Fruit fly (Drosophila melanogaster) whole organism, embryonic: ENCODE measurements around the gene sisA.

Source experiments
- BEAF-32 ChIP-seq: fragments of 200-800 bp; sonication (Bioruptor generic); optimal IDR thresholded peaks from 3 replicates; lab custom pipeline; 2017; ENCODE audit warnings: missing biosample characterization, missing genetic modification characterization, mild to moderate bottlenecking, moderate library complexity, missing genetic modification reagents
- CG10267 ChIP-seq: fragments of 200-800 bp; sonication (Bioruptor generic); optimal IDR thresholded peaks from 2 replicates; lab custom pipeline; 2018; ENCODE audit warnings: missing biosample characterization, mild to moderate bottlenecking, missing genetic modification characterization, moderate library complexity
- CG11456 ChIP-seq: fragments of 200-800 bp; sonication (Bioruptor generic); IDR thresholded peaks from 3 replicates; pipeline ENCODE4 v1.3.6; 2022; ENCODE audit warnings: missing biosample characterization, missing genetic modification characterization
- CG11696 ChIP-seq: fragments of 200-800 bp; sonication (Bioruptor generic); IDR thresholded peaks from 2 replicates; pipeline ENCODE4 v1.3.6; 2022; ENCODE audit warnings: missing biosample characterization, missing genetic modification characterization
- CG14441 ChIP-seq: fragments of 200-800 bp; sonication (Bioruptor generic); IDR thresholded peaks from 2 replicates; pipeline ENCODE4 v1.3.6; 2022; ENCODE audit warnings: missing biosample characterization, missing genetic modification characterization
- CG15073 ChIP-seq: fragments of 200-800 bp; sonication (Bioruptor generic); optimal IDR thresholded peaks from 2 replicates; lab custom pipeline; 2016; ENCODE audit warnings: missing biosample characterization, missing genetic modification characterization
- CG17829 ChIP-seq: fragments of 200-800 bp; optimal IDR thresholded peaks from 2 replicates; lab custom pipeline; 2019; ENCODE audit warnings: missing biosample characterization, mild to moderate bottlenecking, missing genetic modification characterization, moderate library complexity
- CG18599 ChIP-seq: fragments of 200-800 bp; sonication (Bioruptor generic); optimal IDR thresholded peaks from 3 replicates; lab custom pipeline; 2017; ENCODE audit warnings: missing biosample characterization, missing genetic modification characterization, mild to moderate bottlenecking, moderate library complexity, missing genetic modification reagents
- CG2129 ChIP-seq: fragments of 200-800 bp; sonication (Bioruptor generic); IDR thresholded peaks from 2 replicates; pipeline ENCODE4 v1.3.6; 2022; ENCODE audit warnings: missing biosample characterization, missing genetic modification characterization; ENCODE audit not compliant: partially characterized antibody
- CG30020 ChIP-seq: fragments of 200-800 bp; optimal IDR thresholded peaks from 2 replicates; lab custom pipeline; 2019; ENCODE audit warnings: missing biosample characterization, mild to moderate bottlenecking, missing genetic modification characterization, moderate library complexity
- CG32532 ChIP-seq: fragments of 200-800 bp; sonication (Bioruptor generic); IDR thresholded peaks from 2 replicates; pipeline ENCODE4 v1.3.6; 2022; ENCODE audit warnings: missing biosample characterization, missing genetic modification characterization
- CG4282 ChIP-seq: fragments of 200-800 bp; sonication (Bioruptor generic); optimal IDR thresholded peaks from 2 replicates; lab custom pipeline; 2016; ENCODE audit warnings: missing biosample characterization, missing genetic modification characterization
- CG7839 ChIP-seq: fragments of 200-800 bp; sonication (Bioruptor generic); optimal IDR thresholded peaks from 3 replicates; lab custom pipeline; 2018; ENCODE audit warnings: missing biosample characterization, mild to moderate bottlenecking, missing genetic modification characterization, moderate library complexity
- CG8290 ChIP-seq, 3 experiments: fragments of 200-800 bp; sonication (Bioruptor generic); optimal IDR thresholded peaks; 2 replicates each; lab custom pipeline; 2016 to 2019; ENCODE audit warnings: missing biosample characterization in 3 of 3, missing genetic modification characterization in 3 of 3, mild to moderate bottlenecking in 2 of 3, moderate library complexity in 1 of 3
- CG8944 ChIP-seq: fragments of 200-800 bp; sonication (Bioruptor generic); optimal IDR thresholded peaks from 3 replicates; lab custom pipeline; 2016; ENCODE audit warnings: missing biosample characterization, missing genetic modification characterization
- CG9437 ChIP-seq: fragments of 200-800 bp; sonication (Bioruptor generic); optimal IDR thresholded peaks from 2 replicates; lab custom pipeline; 2018; ENCODE audit warnings: missing biosample characterization, mild to moderate bottlenecking, missing genetic modification characterization
- CoRest ChIP-seq: fragments of 200-800 bp; sonication (Bioruptor generic); optimal IDR thresholded peaks from 3 replicates; lab custom pipeline; 2018; ENCODE audit warnings: missing biosample characterization, mild to moderate bottlenecking, missing genetic modification characterization, moderate library complexity
- Dad ChIP-seq: fragments of 200-800 bp; sonication (Bioruptor generic); optimal IDR thresholded peaks from 3 replicates; lab custom pipeline; 2016; ENCODE audit warnings: missing biosample characterization, missing genetic modification characterization
- Deaf1 ChIP-seq: fragments of 200-800 bp; optimal IDR thresholded peaks from 3 replicates; lab custom pipeline; 2019; ENCODE audit warnings: missing biosample characterization, mild to moderate bottlenecking, missing genetic modification characterization, moderate library complexity
- Hmr ChIP-seq: fragments of 200-800 bp; sonication (Bioruptor generic); optimal IDR thresholded peaks from 3 replicates; lab custom pipeline; 2017; ENCODE audit warnings: mild to moderate bottlenecking, missing biosample characterization, missing genetic modification reagents, missing genetic modification characterization
- MTF-1 ChIP-seq: fragments of 200-800 bp; sonication (Bioruptor generic); optimal IDR thresholded peaks from 2 replicates; lab custom pipeline; 2018; ENCODE audit warnings: missing biosample characterization, mild to moderate bottlenecking, missing genetic modification characterization, borderline replicate concordance
- Nf-YA ChIP-seq: fragments of 200-800 bp; sonication (Bioruptor generic); IDR thresholded peaks from 2 replicates; pipeline ENCODE4 v1.3.6; 2022; ENCODE audit warnings: missing biosample characterization, missing genetic modification characterization
- Rfx ChIP-seq: fragments of 200-800 bp; sonication (Bioruptor generic); IDR thresholded peaks from 2 replicates; pipeline ENCODE4 v1.3.6; 2022; ENCODE audit warnings: missing biosample characterization, missing genetic modification characterization
- Sox100B ChIP-seq: fragments of 200-800 bp; sonication (Bioruptor generic); optimal IDR thresholded peaks from 3 replicates; lab custom pipeline; 2018; ENCODE audit warnings: missing biosample characterization, mild to moderate bottlenecking, missing genetic modification characterization
- Stat92E ChIP-seq, 3 experiments: fragments of >200 bp in 2 of 3; fragments of 200-800 bp in 1 of 3; sonication (Bioruptor generic) in 1 of 3; optimal IDR thresholded peaks; 2 replicates each; lab custom pipeline; 2017 to 2019; ENCODE audit warnings: missing biosample characterization in 3 of 3, missing genetic modification characterization in 3 of 3, mild to moderate bottlenecking in 1 of 3, moderate library complexity in 1 of 3
- Trl ChIP-seq, 3 experiments: fragments of >200 bp in 2 of 3; fragments of 200-800 bp in 1 of 3; sonication (Bioruptor generic) in 1 of 3; optimal IDR thresholded peaks; 2 replicates in 1 of 3; 3 replicates in 2 of 3; lab custom pipeline; 2016 to 2017; ENCODE audit warnings: missing biosample characterization in 1 of 3, missing genetic modification characterization in 1 of 3
- abd-A ChIP-seq: fragments of 200-800 bp; sonication (Bioruptor generic); optimal IDR thresholded peaks from 3 replicates; lab custom pipeline; 2019; ENCODE audit warnings: missing biosample characterization, mild to moderate bottlenecking, missing genetic modification characterization, moderate library complexity
- bab2 ChIP-seq: fragments of 200-800 bp; sonication (Bioruptor generic); optimal IDR thresholded peaks from 2 replicates; lab custom pipeline; 2016; ENCODE audit warnings: missing biosample characterization, missing genetic modification characterization
- br ChIP-seq: fragments of >200 bp; optimal IDR thresholded peaks from 2 replicates; lab custom pipeline; 2017
- chinmo ChIP-seq: fragments of 200-800 bp; sonication (Bioruptor generic); IDR thresholded peaks from 4 replicates; pipeline ENCODE4 v1.3.6; 2022; ENCODE audit warnings: missing biosample characterization, missing genetic modification characterization; ENCODE audit not compliant: partially characterized antibody
- disco-r ChIP-seq: fragments of 200-800 bp; sonication (Bioruptor generic); optimal IDR thresholded peaks from 2 replicates; lab custom pipeline; 2016; ENCODE audit warnings: missing biosample characterization, missing genetic modification characterization
- dm ChIP-seq: fragments of 200-800 bp; sonication (Bioruptor generic); optimal IDR thresholded peaks from 3 replicates; lab custom pipeline; 2016; ENCODE audit warnings: missing biosample characterization, missing genetic modification characterization
- eve ChIP-seq, 2 experiments: fragments of >200 bp; optimal IDR thresholded peaks; 2 replicates each; lab custom pipeline; 2017; ENCODE audit warnings: missing biosample characterization in 2 of 2, missing genetic modification characterization in 2 of 2
- ftz-f1 ChIP-seq: fragments of 200-800 bp; sonication (Bioruptor generic); optimal IDR thresholded peaks from 2 replicates; lab custom pipeline; 2016; ENCODE audit warnings: missing biosample characterization, missing genetic modification characterization
- gce ChIP-seq: fragments of 200-800 bp; sonication (Bioruptor generic); IDR thresholded peaks from 3 replicates; pipeline ENCODE4 v1.3.6; 2022; ENCODE audit warnings: missing biosample characterization, missing genetic modification characterization
- hkb ChIP-seq, 2 experiments: fragments of 200-800 bp in 1 of 2; fragments of >200 bp in 1 of 2; sonication (Bioruptor generic) in 1 of 2; IDR thresholded peaks in 1 of 2; optimal IDR thresholded peaks in 1 of 2; 2 replicates each; pipeline versions ENCODE4 v1.3.6 to Lab custom; 2017 to 2022; ENCODE audit warnings: missing biosample characterization in 1 of 2, missing genetic modification characterization in 1 of 2
- inv ChIP-seq: fragments of 200-800 bp; sonication (Bioruptor generic); IDR thresholded peaks from 2 replicates; pipeline ENCODE4 v1.3.6; 2022; ENCODE audit warnings: missing biosample characterization, missing genetic modification characterization; ENCODE audit not compliant: partially characterized antibody
- lab ChIP-seq: fragments of 200-800 bp; sonication (Bioruptor generic); optimal IDR thresholded peaks from 3 replicates; lab custom pipeline; 2017; ENCODE audit warnings: missing biosample characterization, missing genetic modification characterization, mild to moderate bottlenecking, moderate library complexity, missing genetic modification reagents
- nom ChIP-seq: fragments of 200-800 bp; sonication (Bioruptor generic); optimal IDR thresholded peaks from 2 replicates; lab custom pipeline; 2017; ENCODE audit warnings: missing biosample characterization, missing genetic modification characterization, mild to moderate bottlenecking, moderate library complexity, missing genetic modification reagents
- org-1 ChIP-seq: fragments of 200-800 bp; sonication (Bioruptor generic); optimal IDR thresholded peaks from 2 replicates; lab custom pipeline; 2017; ENCODE audit warnings: missing biosample characterization, missing genetic modification characterization
- p53 ChIP-seq: fragments of 200-800 bp; sonication (Bioruptor generic); optimal IDR thresholded peaks from 2 replicates; lab custom pipeline; 2016; ENCODE audit warnings: missing biosample characterization, missing genetic modification characterization
- ro ChIP-seq: fragments of 200-800 bp; sonication (Bioruptor generic); IDR thresholded peaks from 2 replicates; pipeline ENCODE4 v1.3.6; 2022; ENCODE audit warnings: missing biosample characterization, missing genetic modification characterization
- schlank ChIP-seq: fragments of 200-800 bp; sonication (Bioruptor generic); optimal IDR thresholded peaks from 2 replicates; lab custom pipeline; 2018; ENCODE audit warnings: missing biosample characterization, mild to moderate bottlenecking, missing genetic modification characterization
- trh ChIP-seq: fragments of 200-800 bp; sonication (Bioruptor generic); optimal IDR thresholded peaks from 2 replicates; lab custom pipeline; 2016; ENCODE audit warnings: missing biosample characterization, missing genetic modification characterization
- vvl ChIP-seq: fragments of 200-800 bp; sonication (Bioruptor generic); IDR thresholded peaks from 2 replicates; pipeline ENCODE4 v1.3.6; 2022; ENCODE audit warnings: missing biosample characterization, missing genetic modification characterization
- yki ChIP-seq: fragments of >200 bp; optimal IDR thresholded peaks from 3 replicates; lab custom pipeline; 2018
- zen2 ChIP-seq: fragments of 200-800 bp; sonication (Bioruptor generic); IDR thresholded peaks from 3 replicates; pipeline ENCODE4 v1.3.6; 2022; ENCODE audit warnings: missing biosample characterization, missing genetic modification characterization; ENCODE audit not compliant: partially characterized antibody

Gene sisA

dm6 chrX:11338973-11339867 is 17.1 kb upstream of the sisA start (continued):
- TF ChIP-seq dm (no peak), Stat92E (GFP tag; optimal IDR thresholded peaks at IDR 0.05; lab: Kevin White, UChicago) (peak in 1 of 3 experiments; percentile 12), CG17829 (tag; lab: Kevin White, UChicago) (peak; percentile 50), ro (GFP tag; lab: Robert Waterston, UW) (no peak), CG11696 (no peak), Deaf1 (tag; lab: Kevin White, UChicago) (no peak), nom (no peak), CG8290 (GFP tag; optimal IDR thresholded peaks at IDR 0.05; lab: Kevin White, UChicago) (peak; percentile 22), CG8290 (tag; optimal IDR thresholded peaks at IDR 0.05; lab: Kevin White, UChicago) (peak in 1 of 2 experiments; percentile 79), Sox100B (GFP tag; lab: Kevin White, UChicago) (no peak), Hmr (GFP tag; lab: Kevin White, UChicago) (peak; percentile 55), CG14441 (GFP tag; lab: Robert Waterston, UW) (no peak), CG2129 (GFP tag; lab: Robert Waterston, UW) (peak; percentile 61), p53 (GFP tag; lab: Kevin White, UChicago) (no peak), CG7839 (peak; percentile 23), CG32532 (GFP tag; lab: Robert Waterston, UW) (peak; percentile 53), disco-r (GFP tag; lab: Kevin White, UChicago) (peak; percentile 18), hkb (optimal IDR thresholded peaks at IDR 0.05; lab: Kevin White, UChicago) (peak; percentile 68), hkb (GFP tag; IDR thresholded peaks at IDR 0.05; lab: Robert Waterston, UW) (no peak), CG11456 (GFP tag; lab: Robert Waterston, UW) (0 out of 3 replicates have a peak, but pooled peaks have one; percentile 54), Nf-YA (GFP tag; lab: Robert Waterston, UW) (no peak), br (no peak), chinmo (GFP tag; lab: Robert Waterston, UW) (peak; percentile 92; the same call in 3 of the 4 replicates), zen2 (GFP tag; lab: Robert Waterston, UW) (peak; percentile 65; the same call in 1 of the 3 replicates), CG8944 (peak; percentile 66), lab (peak; percentile 12), CG18599 (GFP tag; lab: Kevin White, UChicago) (peak; percentile 12), CG9437 (GFP tag; lab: Kevin White, UChicago) (no peak), CG10267 (tag; lab: Kevin White, UChicago) (peak; percentile 45), CG15073 (GFP tag; lab: Kevin White, UChicago) (no peak), yki (lab: Kevin White, UChicago) (no peak), eve (GFP tag; optimal IDR thresholded peaks at IDR 0.05; lab: Kevin White, UChicago) (no peak), CG4282 (GFP tag; lab: Kevin White, UChicago) (peak; percentile 57), CoRest (tag; lab: Kevin White, UChicago) (peak; percentile 62), BEAF-32 (peak; percentile 93), abd-A (tag; lab: Kevin White, UChicago) (peak; percentile 35), vvl (peak; percentile 29; the same call in 1 of the 2 replicates), Dad (GFP tag; lab: Kevin White, UChicago) (no peak), MTF-1 (no peak), ftz-f1 (no peak), bab2 (GFP tag; lab: Kevin White, UChicago) (no peak), Rfx (GFP tag; lab: Robert Waterston, UW) (peak; percentile 68), schlank (no peak), org-1 (GFP tag; lab: Kevin White, UChicago) (no peak), Trl (optimal IDR thresholded peaks at IDR 0.05; lab: Kevin White, UChicago) (peak in 1 of 2 experiments; percentile 72), Trl (GFP tag; optimal IDR thresholded peaks at IDR 0.05; lab: Kevin White, UChicago) (peak; percentile 42), CG30020 (tag; lab: Kevin White, UChicago) (peak; percentile 58), gce (GFP tag; lab: Robert Waterston, UW) (no peak), inv (GFP tag; lab: Robert Waterston, UW) (peak; percentile 88), trh (no peak)
